Fruit fly (Drosophila melanogaster): Measurements from ENCODE around the gene Fim.
A peak's percentile ranks its signal among the peaks of the same experiment; 100 is the strongest.

Gene Fim

dm6 chrX:17301705-17302104, at the start of gene Fim:
Gene Fim, minus strand, starts transcription at chrX:17301929.
- no peak for TF ChIP-seq Sox15 (GFP tag; optimal IDR thresholded peaks at IDR 0.05)
- no peak for TF ChIP-seq fd85E (GFP tag; optimal IDR thresholded peaks at IDR 0.05)
- TF ChIP-seq ss (GFP tag; optimal IDR thresholded peaks at IDR 0.05) = peak in 1 of 2 experiments; percentile 27
- 0 out of 3 replicates have a peak, but pooled peaks have one; percentile 24 for TF ChIP-seq eg (GFP tag; IDR thresholded peaks at IDR 0.05)
- no peak for TF ChIP-seq Smox (GFP tag; optimal IDR thresholded peaks at IDR 0.05)
- no peak for TF ChIP-seq CG8119 (GFP tag; IDR thresholded peaks at IDR 0.05)
- no peak for TF ChIP-seq spab (GFP tag; optimal IDR thresholded peaks at IDR 0.05)
- peak; percentile 66 for TF ChIP-seq Eip78C (GFP tag)
- TF ChIP-seq vri (GFP tag; optimal IDR thresholded peaks at IDR 0.05) = peak; percentile 19
- TF ChIP-seq fkh (GFP tag; optimal IDR thresholded peaks at IDR 0.05) = peak; percentile 6
- 0 out of 3 replicates have a peak, but pooled peaks have one; percentile 7 for TF ChIP-seq CG6163 (GFP tag; IDR thresholded peaks at IDR 0.05)
- peak; percentile 13 for TF ChIP-seq svp (GFP tag)
- no peak for TF ChIP-seq CG8319 (GFP tag; optimal IDR thresholded peaks at IDR 0.05)
- TF ChIP-seq CG6276 (GFP tag; optimal IDR thresholded peaks at IDR 0.05) = no peak
- TF ChIP-seq CG15336 (GFP tag; IDR thresholded peaks at IDR 0.05) = no peak
- no peak for TF ChIP-seq CG6808 (GFP tag; optimal IDR thresholded peaks at IDR 0.05)
- TF ChIP-seq pdm3 (GFP tag; optimal IDR thresholded peaks at IDR 0.05) = no peak

dm6 chrX:17345806-17346424, 44.2 kb upstream of the Fim start:
- TF ChIP-seq CG3032 (tag; optimal IDR thresholded peaks at IDR 0.05) (no peak), CG6163 (GFP tag; IDR thresholded peaks at IDR 0.05) (no peak), fkh (GFP tag; optimal IDR thresholded peaks at IDR 0.05) (no peak), esn (GFP tag; optimal IDR thresholded peaks at IDR 0.05) (no peak), Hr38 (GFP tag; optimal IDR thresholded peaks at IDR 0.05) (no peak), eg (GFP tag; IDR thresholded peaks at IDR 0.05) (no peak), spab (GFP tag; optimal IDR thresholded peaks at IDR 0.05) (no peak), net (GFP tag; optimal IDR thresholded peaks at IDR 0.05) (no peak), Smox (GFP tag; optimal IDR thresholded peaks at IDR 0.05) (no peak), CG31627 (GFP tag; optimal IDR thresholded peaks at IDR 0.05) (no peak), CG11762 (GFP tag; optimal IDR thresholded peaks at IDR 0.05; ENCODE audit: insufficient read depth) (no peak), Sox102F (GFP tag; optimal IDR thresholded peaks at IDR 0.05) (no peak), CG7368 (GFP tag; optimal IDR thresholded peaks at IDR 0.05) (no peak)

- TF ChIP-seq CG6792 (GFP tag; optimal IDR thresholded peaks at IDR 0.05) = no peak
- TF ChIP-seq fkh (GFP tag; optimal IDR thresholded peaks at IDR 0.05) = no peak
- TF ChIP-seq Hr39 (GFP tag; optimal IDR thresholded peaks at IDR 0.05) = no peak
- no peak for TF ChIP-seq CG6808 (GFP tag; optimal IDR thresholded peaks at IDR 0.05)
- no peak for TF ChIP-seq Hr38 (GFP tag; optimal IDR thresholded peaks at IDR 0.05)
- TF ChIP-seq Eip75B (GFP tag; optimal IDR thresholded peaks at IDR 0.05) = no peak
- no peak for TF ChIP-seq Smox (GFP tag; optimal IDR thresholded peaks at IDR 0.05)
- no peak for TF ChIP-seq CG15336 (GFP tag; IDR thresholded peaks at IDR 0.05)
- TF ChIP-seq esn (GFP tag; optimal IDR thresholded peaks at IDR 0.05) = no peak
- no peak for TF ChIP-seq CG11762 (GFP tag; optimal IDR thresholded peaks at IDR 0.05; ENCODE audit: insufficient read depth)
- TF ChIP-seq achi (GFP tag; optimal IDR thresholded peaks at IDR 0.05) = no peak
- TF ChIP-seq lz (GFP tag; optimal IDR thresholded peaks at IDR 0.05) = no peak
Observed at dm6 chrX:17339693-17340092, 38.0 kb upstream of the Fim start.

dm6 chrX:17336335-17336734, 34.6 kb upstream of the Fim start:
- TF ChIP-seq CG32006 (GFP tag; optimal IDR thresholded peaks at IDR 0.05) = no peak
- no peak for TF ChIP-seq CG31627 (GFP tag; optimal IDR thresholded peaks at IDR 0.05)
- TF ChIP-seq net (GFP tag; optimal IDR thresholded peaks at IDR 0.05) = no peak
- TF ChIP-seq svp (GFP tag) = peak; percentile 57

dm6 chrX:17334101-17334500, 32.4 kb upstream of the Fim start:
- TF ChIP-seq acj6 (GFP tag; optimal IDR thresholded peaks at IDR 0.05) = no peak
- TF ChIP-seq CG34406 (GFP tag; optimal IDR thresholded peaks at IDR 0.05) = no peak
- TF ChIP-seq Eip93F (GFP tag; optimal IDR thresholded peaks at IDR 0.05) = no peak
- TF ChIP-seq svp (GFP tag) = peak; percentile 31

Data from whole organism, prepupa.